Fruit fly (Drosophila melanogaster) whole organism, embryonic: Measurements from ENCODE around the gene CG32369.

ENCODE experiments used
- Adf1 ChIP-seq: fragments of 200-800 bp; sonication (Bioruptor generic); IDR thresholded peaks from 2 replicates; pipeline ENCODE4 v1.3.6; 2022; ENCODE audit warnings: missing biosample characterization, missing genetic modification characterization
- Aef1 ChIP-seq: fragments of 200-800 bp; sonication (Bioruptor generic); IDR thresholded peaks from 3 replicates; pipeline ENCODE4 v1.3.6; 2022; ENCODE audit warnings: missing biosample characterization, missing genetic modification characterization
- Atf3 ChIP-seq: fragments of 200-800 bp; sonication (Bioruptor generic); optimal IDR thresholded peaks from 3 replicates; lab custom pipeline; 2016; ENCODE audit warnings: missing biosample characterization, missing genetic modification characterization
- Awh ChIP-seq: fragments of 200-800 bp; sonication (Bioruptor generic); IDR thresholded peaks from 2 replicates; pipeline ENCODE4, ENCODE4 v1.3.6; 2022; ENCODE audit warnings: missing biosample characterization, missing genetic modification characterization
- Blimp-1 ChIP-seq: fragments of 200-800 bp; sonication (Bioruptor generic); optimal IDR thresholded peaks from 3 replicates; lab custom pipeline; 2018; ENCODE audit warnings: missing biosample characterization, missing genetic modification characterization, mild to moderate bottlenecking, moderate library complexity, missing genetic modification reagents
- CG11456 ChIP-seq: fragments of 200-800 bp; sonication (Bioruptor generic); IDR thresholded peaks from 3 replicates; pipeline ENCODE4 v1.3.6; 2022; ENCODE audit warnings: missing biosample characterization, missing genetic modification characterization
- CG12744 ChIP-seq: fragments of 200-800 bp; sonication (Bioruptor generic); optimal IDR thresholded peaks from 2 replicates; lab custom pipeline; 2016; ENCODE audit warnings: missing biosample characterization, missing genetic modification characterization
- CG14441 ChIP-seq: fragments of 200-800 bp; sonication (Bioruptor generic); IDR thresholded peaks from 2 replicates; pipeline ENCODE4 v1.3.6; 2022; ENCODE audit warnings: missing biosample characterization, missing genetic modification characterization
- CG3281 ChIP-seq: fragments of 200-800 bp; sonication (Bioruptor generic); optimal IDR thresholded peaks from 3 replicates; lab custom pipeline; 2017; ENCODE audit warnings: missing biosample characterization, mild to moderate bottlenecking, missing genetic modification characterization
- CG4328 ChIP-seq: fragments of 200-800 bp; sonication (Bioruptor generic); optimal IDR thresholded peaks from 3 replicates; lab custom pipeline; 2017; ENCODE audit warnings: missing biosample characterization, missing genetic modification reagents, missing genetic modification characterization
- CG4707 ChIP-seq: fragments of 200-800 bp; sonication (Bioruptor generic); optimal IDR thresholded peaks from 2 replicates; lab custom pipeline; 2018; ENCODE audit warnings: missing biosample characterization, mild to moderate bottlenecking, missing genetic modification characterization, moderate library complexity
- CG5180 ChIP-seq: fragments of 200-800 bp; sonication (Bioruptor generic); optimal IDR thresholded peaks from 3 replicates; lab custom pipeline; 2017; ENCODE audit warnings: missing biosample characterization, missing genetic modification characterization, mild to moderate bottlenecking, moderate library complexity, missing genetic modification reagents
- CG6765 ChIP-seq: fragments of 200-800 bp; sonication (Bioruptor generic); optimal IDR thresholded peaks from 3 replicates; lab custom pipeline; 2017; ENCODE audit warnings: missing biosample characterization, mild to moderate bottlenecking, missing genetic modification characterization
- CG6854 ChIP-seq: fragments of 200-800 bp; sonication (Bioruptor generic); optimal IDR thresholded peaks from 3 replicates; lab custom pipeline; 2017; ENCODE audit warnings: missing biosample characterization, mild to moderate bottlenecking, missing genetic modification characterization
- CG7839 ChIP-seq: fragments of 200-800 bp; sonication (Bioruptor generic); optimal IDR thresholded peaks from 3 replicates; lab custom pipeline; 2018; ENCODE audit warnings: missing biosample characterization, mild to moderate bottlenecking, missing genetic modification characterization, moderate library complexity
- CG8290 ChIP-seq, 3 experiments: fragments of 200-800 bp; sonication (Bioruptor generic); optimal IDR thresholded peaks; 2 replicates each; lab custom pipeline; 2016 to 2019; ENCODE audit warnings: missing biosample characterization in 3 of 3, missing genetic modification characterization in 3 of 3, mild to moderate bottlenecking in 2 of 3, moderate library complexity in 1 of 3
- CG8765 ChIP-seq: fragments of 200-800 bp; sonication (Bioruptor generic); IDR thresholded peaks from 2 replicates; pipeline ENCODE4 v1.3.6; 2022; ENCODE audit warnings: missing biosample characterization, missing genetic modification characterization
- CG9932 ChIP-seq: fragments of 200-800 bp; sonication (Bioruptor generic); IDR thresholded peaks from 2 replicates; pipeline ENCODE4 v1.3.6; 2022; ENCODE audit warnings: missing biosample characterization, missing genetic modification characterization
- Eip74EF ChIP-seq, 2 experiments: fragments of 200-800 bp in 1 of 2; fragments of >200 bp in 1 of 2; sonication (Bioruptor generic) in 1 of 2; optimal IDR thresholded peaks; 2 replicates each; lab custom pipeline; 2017 to 2019; ENCODE audit warnings: missing biosample characterization in 2 of 2, missing genetic modification characterization in 2 of 2, mild to moderate bottlenecking in 1 of 2, moderate library complexity in 1 of 2
- Ets97D ChIP-seq: fragments of 200-800 bp; sonication (Bioruptor generic); optimal IDR thresholded peaks from 3 replicates; lab custom pipeline; 2016; ENCODE audit warnings: missing biosample characterization, missing genetic modification characterization
- Fer1 ChIP-seq: fragments of 200-800 bp; sonication (Bioruptor generic); optimal IDR thresholded peaks from 2 replicates; lab custom pipeline; 2017; ENCODE audit warnings: missing biosample characterization, mild to moderate bottlenecking, missing genetic modification characterization
- HLH3B ChIP-seq: fragments of 200-800 bp; sonication (Bioruptor generic); IDR thresholded peaks from 2 replicates; pipeline ENCODE4 v1.3.6; 2022; ENCODE audit warnings: missing biosample characterization, missing genetic modification characterization
- HmgZ ChIP-seq: fragments of 200-800 bp; sonication (Bioruptor generic); optimal IDR thresholded peaks from 2 replicates; lab custom pipeline; 2018; ENCODE audit warnings: missing biosample characterization, mild to moderate bottlenecking, missing genetic modification characterization
- NK7.1 ChIP-seq: fragments of 200-800 bp; sonication (Bioruptor generic); optimal IDR thresholded peaks from 3 replicates; lab custom pipeline; 2016; ENCODE audit warnings: missing biosample characterization, missing genetic modification characterization
- Nf-YB ChIP-seq: fragments of 200-800 bp; sonication (Bioruptor generic); optimal IDR thresholded peaks from 3 replicates; lab custom pipeline; 2019; ENCODE audit warnings: missing biosample characterization, mild to moderate bottlenecking, missing genetic modification characterization, moderate library complexity
- Trl ChIP-seq, 3 experiments: fragments of >200 bp in 2 of 3; fragments of 200-800 bp in 1 of 3; sonication (Bioruptor generic) in 1 of 3; optimal IDR thresholded peaks; 2 replicates in 1 of 3; 3 replicates in 2 of 3; lab custom pipeline; 2016 to 2017; ENCODE audit warnings: missing biosample characterization in 1 of 3, missing genetic modification characterization in 1 of 3
- ase ChIP-seq: fragments of 200-800 bp; sonication (Bioruptor generic); IDR thresholded peaks from 3 replicates; pipeline ENCODE4 v1.3.6; 2022; ENCODE audit warnings: missing biosample characterization, missing genetic modification characterization
- caup ChIP-seq: fragments of 200-800 bp; sonication (Bioruptor generic); optimal IDR thresholded peaks from 3 replicates; lab custom pipeline; 2017; ENCODE audit warnings: missing biosample characterization, mild to moderate bottlenecking, missing genetic modification characterization, moderate library complexity; ENCODE audit not compliant: severe bottlenecking
- chinmo ChIP-seq: fragments of 200-800 bp; sonication (Bioruptor generic); IDR thresholded peaks from 4 replicates; pipeline ENCODE4 v1.3.6; 2022; ENCODE audit warnings: missing biosample characterization, missing genetic modification characterization; ENCODE audit not compliant: partially characterized antibody
- crol ChIP-seq: fragments of 200-800 bp; sonication (Bioruptor generic); IDR thresholded peaks from 2 replicates; pipeline ENCODE4 v1.3.6; 2022; ENCODE audit warnings: missing biosample characterization, missing genetic modification characterization
- ftz-f1 ChIP-seq: fragments of 200-800 bp; sonication (Bioruptor generic); optimal IDR thresholded peaks from 2 replicates; lab custom pipeline; 2016; ENCODE audit warnings: missing biosample characterization, missing genetic modification characterization
- grau ChIP-seq: fragments of 200-800 bp; optimal IDR thresholded peaks from 3 replicates; lab custom pipeline; 2019; ENCODE audit warnings: missing biosample characterization, mild to moderate bottlenecking, missing genetic modification characterization, moderate library complexity
- gro ChIP-seq: fragments of 200-800 bp; sonication (Bioruptor generic); optimal IDR thresholded peaks from 2 replicates; lab custom pipeline; 2016; ENCODE audit warnings: missing biosample characterization, missing genetic modification characterization
- kni ChIP-seq: fragments of 200-800 bp; sonication (Bioruptor generic); optimal IDR thresholded peaks from 3 replicates; lab custom pipeline; 2017; ENCODE audit warnings: mild to moderate bottlenecking, missing biosample characterization, missing genetic modification reagents, missing genetic modification characterization
- nau ChIP-seq: fragments of 200-800 bp; sonication (Bioruptor generic); optimal IDR thresholded peaks from 3 replicates; lab custom pipeline; 2017; ENCODE audit warnings: missing biosample characterization, mild to moderate bottlenecking, missing genetic modification characterization, missing genetic modification reagents
- nerfin-1 ChIP-seq: fragments of 200-800 bp; sonication (Bioruptor generic); optimal IDR thresholded peaks from 3 replicates; lab custom pipeline; 2019; ENCODE audit warnings: missing biosample characterization, mild to moderate bottlenecking, missing genetic modification characterization, moderate library complexity
- pan ChIP-seq, 4 experiments: fragments of >200 bp in 3 of 4; fragments of 200-800 bp in 1 of 4; sonication (Bioruptor generic) in 1 of 4; optimal IDR thresholded peaks in 3 of 4; IDR thresholded peaks in 1 of 4; 2 replicates each; pipeline versions ENCODE4 v1.3.6 to Lab custom; 2017 to 2022; ENCODE audit warnings: missing biosample characterization in 2 of 4, missing genetic modification characterization in 2 of 4, mixed read lengths in 1 of 4
- pfk ChIP-seq: fragments of 200-800 bp; sonication (Bioruptor generic); optimal IDR thresholded peaks from 2 replicates; lab custom pipeline; 2018; ENCODE audit warnings: missing biosample characterization, mild to moderate bottlenecking, missing genetic modification characterization, moderate library complexity
- pzg ChIP-seq: fragments of 200-800 bp; sonication (Bioruptor generic); optimal IDR thresholded peaks from 3 replicates; lab custom pipeline; 2018; ENCODE audit warnings: missing biosample characterization, mild to moderate bottlenecking, missing genetic modification characterization, moderate library complexity
- ranshi ChIP-seq: fragments of 200-800 bp; sonication (Bioruptor generic); IDR thresholded peaks from 2 replicates; pipeline ENCODE4 v1.3.6; 2022; ENCODE audit warnings: missing biosample characterization, missing genetic modification characterization
- row ChIP-seq: fragments of 200-800 bp; sonication (Bioruptor generic); IDR thresholded peaks from 3 replicates; pipeline ENCODE4 v1.3.6; 2022; ENCODE audit warnings: missing biosample characterization, missing genetic modification characterization
- schlank ChIP-seq: fragments of 200-800 bp; sonication (Bioruptor generic); optimal IDR thresholded peaks from 2 replicates; lab custom pipeline; 2018; ENCODE audit warnings: missing biosample characterization, mild to moderate bottlenecking, missing genetic modification characterization
- sob ChIP-seq: fragments of 200-800 bp; sonication (Bioruptor generic); IDR thresholded peaks from 2 replicates; pipeline ENCODE4 v1.3.6; 2022; ENCODE audit warnings: missing biosample characterization, missing genetic modification characterization
- sug ChIP-seq: fragments of 200-800 bp; optimal IDR thresholded peaks from 2 replicates; lab custom pipeline; 2019; ENCODE audit warnings: missing biosample characterization, mild to moderate bottlenecking, missing genetic modification characterization, moderate library complexity
- vvl ChIP-seq: fragments of 200-800 bp; sonication (Bioruptor generic); IDR thresholded peaks from 2 replicates; pipeline ENCODE4 v1.3.6; 2022; ENCODE audit warnings: missing biosample characterization, missing genetic modification characterization

Gene CG32369

dm6 chr3L:7836633-7837394, 27.2 kb upstream of the CG32369 start (continued):
- peak; percentile 42 for TF ChIP-seq CG6765 (GFP tag; lab: Kevin White, UChicago)
- TF ChIP-seq Atf3: no peak
- TF ChIP-seq Aef1 (GFP tag; lab: Robert Waterston, UW): peak; percentile 38; the same call in 2 of the 3 replicates
- TF ChIP-seq Adf1: peak; percentile 56; the same call in 1 of the 2 replicates
- no peak for TF ChIP-seq schlank (tag; lab: Kevin White, UChicago)
- TF ChIP-seq Blimp-1 (GFP tag; lab: Kevin White, UChicago): peak; percentile 19
- peak; percentile 6; the same call in 1 of the 2 replicates for TF ChIP-seq CG14441 (GFP tag; lab: Robert Waterston, UW)
- TF ChIP-seq vvl (GFP tag; lab: Robert Waterston, UW): peak; percentile 62; the same call in 1 of the 2 replicates
- peak in 1 of 2 experiments; percentile 79 for TF ChIP-seq Eip74EF (GFP tag; optimal IDR thresholded peaks at IDR 0.05; lab: Kevin White, UChicago)
- peak; percentile 76 for TF ChIP-seq row (GFP tag; lab: Robert Waterston, UW)
- peak; percentile 83; the same call in 3 of the 4 replicates for TF ChIP-seq chinmo (GFP tag; lab: Robert Waterston, UW)
- TF ChIP-seq ranshi (GFP tag; lab: Robert Waterston, UW): peak; percentile 22; the same call in 1 of the 2 replicates
- TF ChIP-seq CG8290 (GFP tag; optimal IDR thresholded peaks at IDR 0.05; lab: Kevin White, UChicago): no peak
- peak in 1 of 2 experiments; percentile 60 for TF ChIP-seq CG8290 (tag; optimal IDR thresholded peaks at IDR 0.05; lab: Kevin White, UChicago)
- TF ChIP-seq CG4707 (GFP tag; lab: Kevin White, UChicago): peak; percentile 92
- peak; percentile 27 for TF ChIP-seq ftz-f1 (GFP tag; lab: Kevin White, UChicago)
- TF ChIP-seq Fer1 (GFP tag; lab: Kevin White, UChicago): peak; percentile 62
- 0 out of 2 replicates have a peak, but pooled peaks have one; percentile 27 for TF ChIP-seq CG9932 (GFP tag; lab: Robert Waterston, UW)
- TF ChIP-seq CG5180 (GFP tag; lab: Kevin White, UChicago): peak; percentile 61
- TF ChIP-seq CG7839 (tag; lab: Kevin White, UChicago): peak; percentile 27
- peak; percentile 96 for TF ChIP-seq crol
- peak; percentile 6 for TF ChIP-seq HmgZ
- TF ChIP-seq gro (GFP tag; lab: Kevin White, UChicago): peak; percentile 58
- peak; percentile 11 for TF ChIP-seq pzg
- TF ChIP-seq CG6854: peak; percentile 13
- no peak for TF ChIP-seq pan (optimal IDR thresholded peaks at IDR 0.05; lab: Kevin White, UChicago)
- peak in 1 of 2 experiments; percentile 37 for TF ChIP-seq pan (GFP tag; optimal IDR thresholded peaks at IDR 0.05 in 1 of 2, IDR thresholded peaks at IDR 0.05 in 1 of 2)
- peak; percentile 55 for TF ChIP-seq pfk (GFP tag; lab: Kevin White, UChicago)
- no peak for TF ChIP-seq NK7.1
- peak; percentile 7 for TF ChIP-seq Nf-YB (GFP tag; lab: Kevin White, UChicago)
- TF ChIP-seq HLH3B (GFP tag; lab: Robert Waterston, UW): 0 out of 2 replicates have a peak, but pooled peaks have one; percentile 18
- peak; percentile 56 for TF ChIP-seq nerfin-1 (tag; lab: Kevin White, UChicago)
- peak; percentile 22 for TF ChIP-seq grau (tag; lab: Kevin White, UChicago)
- TF ChIP-seq nau: peak; percentile 24
- TF ChIP-seq Trl (optimal IDR thresholded peaks at IDR 0.05; lab: Kevin White, UChicago): peak; percentile 61 to 73
- no peak for TF ChIP-seq Trl (GFP tag; optimal IDR thresholded peaks at IDR 0.05; lab: Kevin White, UChicago)
- 0 out of 3 replicates have a peak, but pooled peaks have one; percentile 36 for TF ChIP-seq ase
- no peak for TF ChIP-seq CG8765 (GFP tag; lab: Robert Waterston, UW)
- TF ChIP-seq Ets97D (GFP tag; lab: Kevin White, UChicago): peak; percentile 7
- peak; percentile 50 for TF ChIP-seq sug (tag; lab: Kevin White, UChicago)
- peak; percentile 20 for TF ChIP-seq CG3281 (GFP tag; lab: Kevin White, UChicago)
- peak; percentile 42 for TF ChIP-seq CG4328 (GFP tag; lab: Kevin White, UChicago)
- TF ChIP-seq CG11456: peak; percentile 42; the same call in 1 of the 3 replicates
- TF ChIP-seq sob (GFP tag; lab: Robert Waterston, UW): peak; percentile 43; the same call in 1 of the 2 replicates
- peak; percentile 47 for TF ChIP-seq caup (GFP tag; lab: Kevin White, UChicago)
- TF ChIP-seq kni: no peak
- TF ChIP-seq CG12744 (GFP tag; lab: Kevin White, UChicago): no peak
- peak; percentile 35; the same call in 1 of the 2 replicates for TF ChIP-seq Awh (GFP tag; lab: Robert Waterston, UW)
